Worm (Caenorhabditis elegans) whole organism, L1 larva: ENCODE results near the gene snr-1.

Experiments
- C34B4.2 ChIP-seq: sonication (generic microtip); optimal IDR thresholded peaks from 2 replicates; lab custom pipeline; 2017; ENCODE audit warnings: mild to moderate bottlenecking, missing genetic modification characterization, missing compliant biosample characterization
- aha-1 ChIP-seq: fragments of 150-350 bp; optimal IDR thresholded peaks from 2 replicates; lab custom pipeline; 2014; ENCODE audit warnings: missing biosample characterization, missing genetic modification characterization
- ceh-63 ChIP-seq: fragments of 200-800 bp; sonication (Bioruptor generic); optimal IDR thresholded peaks from 2 replicates; lab custom pipeline; 2018; ENCODE audit warnings: mild to moderate bottlenecking, missing genetic modification characterization, missing compliant biosample characterization
- ceh-82 ChIP-seq, 3 experiments: fragments of 150-350 bp in 1 of 3; sonication (generic microtip) in 2 of 3; optimal IDR thresholded peaks; 2 replicates each; lab custom pipeline; 2014 to 2017; ENCODE audit warnings: missing biosample characterization in 3 of 3, missing genetic modification characterization in 3 of 3
- dpl-1 ChIP-seq, 3 experiments: fragments of 150-350 bp in 2 of 3; sonication (generic microtip) in 1 of 3; optimal IDR thresholded peaks; 2 replicates each; lab custom pipeline; 2014 to 2017; ENCODE audit warnings: missing biosample characterization in 3 of 3, missing genetic modification characterization in 3 of 3, missing genetic modification reagents in 3 of 3
- elt-3 ChIP-seq, 6 experiments: fragments of 150-350 bp in 1 of 6; sonication (generic microtip); optimal IDR thresholded peaks; 2 replicates each; lab custom pipeline; 2017 to 2018; ENCODE audit warnings: missing biosample characterization in 6 of 6, missing genetic modification characterization in 6 of 6, inconsistent platforms in 1 of 6
- ets-5 ChIP-seq: fragments of 200-800 bp; sonication (Bioruptor generic); IDR thresholded peaks from 2 replicates; pipeline ENCODE4 v1.3.6; 2022; ENCODE audit warnings: missing genetic modification characterization, missing compliant biosample characterization
- fkh-10 ChIP-seq: sonication (generic microtip); optimal IDR thresholded peaks from 2 replicates; lab custom pipeline; 2017; ENCODE audit warnings: missing biosample characterization, missing genetic modification reagents, missing genetic modification characterization
- lin-13 ChIP-seq: fragments of 150-350 bp; optimal IDR thresholded peaks from 2 replicates; lab custom pipeline; 2014; ENCODE audit warnings: missing biosample characterization, missing genetic modification reagents, missing genetic modification characterization
- nhr-237 ChIP-seq: fragments of 150-350 bp; optimal IDR thresholded peaks from 2 replicates; lab custom pipeline; 2014; ENCODE audit warnings: missing biosample characterization, missing genetic modification characterization
- nhr-76 ChIP-seq: sonication (generic microtip); optimal IDR thresholded peaks from 2 replicates; lab custom pipeline; 2017; ENCODE audit warnings: missing biosample characterization, missing genetic modification characterization
- pag-3 ChIP-seq: sonication (generic microtip); optimal IDR thresholded peaks from 2 replicates; lab custom pipeline; 2017; ENCODE audit warnings: missing genetic modification characterization, mild to moderate bottlenecking, missing compliant biosample characterization, antibody characterized with exemption, borderline replicate concordance; ENCODE audit not compliant: insufficient read depth
- tbx-2 ChIP-seq: sonication (generic microtip); optimal IDR thresholded peaks from 2 replicates; lab custom pipeline; 2016; ENCODE audit warnings: missing genetic modification characterization, missing compliant biosample characterization
- ztf-11 ChIP-seq, 2 experiments: sonication (generic microtip); optimal IDR thresholded peaks; 2 replicates each; lab custom pipeline; 2016 to 2017; ENCODE audit warnings: missing genetic modification characterization in 2 of 2, missing biosample characterization in 1 of 2, missing compliant biosample characterization in 1 of 2

ce11 chrIV:17039545-17039944 lies 48.3 kb upstream of the snr-1 start, which contains the start of gene Y116A8C.19:
- no peak for TF ChIP-seq elt-3 (tag; optimal IDR thresholded peaks at IDR 0.05; lab: Kevin White, UChicago)
- no peak for TF ChIP-seq ceh-82 (tag; optimal IDR thresholded peaks at IDR 0.05; lab: Kevin White, UChicago)
- TF ChIP-seq nhr-237 (tag; lab: Kevin White, UChicago): no peak
- no peak for TF ChIP-seq fkh-10 (GFP tag; lab: Kevin White, UChicago)
- TF ChIP-seq aha-1 (tag; lab: Kevin White, UChicago): no peak
- no peak for TF ChIP-seq lin-13 (GFP tag; lab: Kevin White, UChicago)
- no peak for TF ChIP-seq dpl-1 (GFP tag; optimal IDR thresholded peaks at IDR 0.05; lab: Kevin White, UChicago)
- no peak for TF ChIP-seq C34B4.2 (tag; lab: Kevin White, UChicago)
- no peak for TF ChIP-seq ceh-63 (GFP tag; lab: Kevin White, UChicago)
- no peak for TF ChIP-seq pag-3 (tag; lab: Kevin White, UChicago)
- no peak for TF ChIP-seq nhr-76 (tag; lab: Kevin White, UChicago)
- TF ChIP-seq tbx-2 (tag; lab: Kevin White, UChicago): no peak
- TF ChIP-seq ets-5 (GFP tag; lab: Robert Waterston, UW): no peak
- no peak for TF ChIP-seq ztf-11 (tag; optimal IDR thresholded peaks at IDR 0.05; lab: Kevin White, UChicago)
